4 worm cellular contexts compared by ENCODE assay signal in genomic region chrV:6691813-6692351, ce11.
TF ChIP-seq lines count a peak whose summit lies in the region.

TSS of gene mtl-1 (minus strand) at chrV:6691863.

TF ChIP-seq in whole organism, L1 larva, 84 proteins besides CTCF, POLR2A, EP300 and RAD21:
- TF ChIP-seq elt-2 (tag; optimal IDR thresholded peaks at IDR 0.05; lab: Kevin White, UChicago) (peak; percentile 53), efl-1 (optimal IDR thresholded peaks at IDR 0.05; lab: Kevin White, UChicago) (no peak), efl-1 (GFP tag; optimal IDR thresholded peaks at IDR 0.05 in 1 of 2; lab: Kevin White, UChicago) (peak in 1 of 2 experiments; percentile 39), lir-3 (tag; optimal IDR thresholded peaks at IDR 0.05; lab: Kevin White, UChicago; ENCODE audit: poor library complexity) (no peak), tlp-1 (tag; optimal IDR thresholded peaks at IDR 0.05; lab: Kevin White, UChicago) (no peak)

TF ChIP-seq in whole organism, L3 larva, 47 proteins besides CTCF, POLR2A, EP300 and RAD21:
- TF ChIP-seq ama-1 (optimal IDR thresholded peaks at IDR 0.05; lab: Kevin White, UChicago) (peak; percentile 8), ceh-82 (tag; optimal IDR thresholded peaks at IDR 0.05; lab: Kevin White, UChicago) (no peak), pqm-1 (tag; optimal IDR thresholded peaks at IDR 0.05; lab: Kevin White, UChicago) (peak; percentile 84), lin-39 (tag; optimal IDR thresholded peaks at IDR 0.05; lab: Kevin White, UChicago) (no peak), elt-2 (tag; optimal IDR thresholded peaks at IDR 0.05; lab: Kevin White, UChicago) (peak; percentile 53), fkh-2 (tag; optimal IDR thresholded peaks at IDR 0.05; lab: Kevin White, UChicago) (no peak), pha-4 (tag; optimal IDR thresholded peaks at IDR 0.05; lab: Kevin White, UChicago) (peak; percentile 37), nhr-43 (tag; optimal IDR thresholded peaks at IDR 0.05; lab: Kevin White, UChicago; ENCODE audit: poor library complexity, severe bottlenecking) (no peak), nhr-11 (tag; optimal IDR thresholded peaks at IDR 0.05; lab: Kevin White, UChicago) (no peak)
TF ChIP-seq in whole organism, L3 larva: peak in this region for 4.

TF ChIP-seq in whole organism, L4 larva, 104 proteins besides CTCF, POLR2A, EP300 and RAD21:
- TF ChIP-seq daf-16 (GFP tag; optimal IDR thresholded peaks at IDR 0.05; lab: Kevin White, UChicago), result no peak
- peak; percentile 87 for TF ChIP-seq daf-16 (tag; optimal IDR thresholded peaks at IDR 0.05; lab: Kevin White, UChicago)
- TF ChIP-seq ceh-82 (tag; optimal IDR thresholded peaks at IDR 0.05; lab: Kevin White, UChicago), result no peak
- TF ChIP-seq nhr-102 (tag; optimal IDR thresholded peaks at IDR 0.05; lab: Kevin White, UChicago), result peak; percentile 11
- TF ChIP-seq aly-2 (tag; optimal IDR thresholded peaks at IDR 0.05; lab: Kevin White, UChicago), result no peak
- peak; percentile 32 for TF ChIP-seq dve-1 (tag; optimal IDR thresholded peaks at IDR 0.05; lab: Kevin White, UChicago; ENCODE audit: insufficient read depth)
- TF ChIP-seq ZK337.2 (GFP tag; IDR thresholded peaks at IDR 0.05; lab: Robert Waterston, UW), result no peak
- TF ChIP-seq R02D3.7 (tag; optimal IDR thresholded peaks at IDR 0.05; lab: Kevin White, UChicago), result no peak
- no peak for TF ChIP-seq php-3 (GFP tag; IDR thresholded peaks at IDR 0.05; lab: Robert Waterston, UW)
- TF ChIP-seq mdl-1 (tag; optimal IDR thresholded peaks at IDR 0.05; lab: Kevin White, UChicago), result peak in 1 of 2 experiments; percentile 46
- no peak for TF ChIP-seq zfp-2 (tag; optimal IDR thresholded peaks at IDR 0.05; lab: Kevin White, UChicago)
- peak; percentile 32 for TF ChIP-seq hlh-11 (tag; optimal IDR thresholded peaks at IDR 0.05; lab: Kevin White, UChicago)
- TF ChIP-seq hmg-1.1 (GFP tag; IDR thresholded peaks at IDR 0.05; lab: Robert Waterston, UW), result no peak
- TF ChIP-seq dmd-8 (GFP tag; IDR thresholded peaks at IDR 0.05; lab: Robert Waterston, UW), result no peak
- peak; percentile 78 for TF ChIP-seq nhr-28 (tag; optimal IDR thresholded peaks at IDR 0.05; lab: Kevin White, UChicago)
- peak; percentile 41 for TF ChIP-seq nhr-77 (tag; optimal IDR thresholded peaks at IDR 0.05; lab: Kevin White, UChicago)
- TF ChIP-seq pqm-1 (tag; optimal IDR thresholded peaks at IDR 0.05; lab: Kevin White, UChicago), result peak; percentile 7
- TF ChIP-seq dmd-6 (GFP tag; IDR thresholded peaks at IDR 0.05; lab: Robert Waterston, UW), result peak; percentile 43; the same call in 1 of the 2 replicates
- peak; percentile 11 for TF ChIP-seq T20F7.1 (GFP tag; optimal IDR thresholded peaks at IDR 0.05; lab: Kevin White, UChicago)
- no peak for TF ChIP-seq lsy-2 (tag; optimal IDR thresholded peaks at IDR 0.05; lab: Kevin White, UChicago)
- TF ChIP-seq mdt-29 (GFP tag; IDR thresholded peaks at IDR 0.05; lab: Robert Waterston, UW), result no peak
- no peak for TF ChIP-seq Y48G9A.11 (GFP tag; IDR thresholded peaks at IDR 0.05; lab: Robert Waterston, UW)
- TF ChIP-seq zip-2 (tag; optimal IDR thresholded peaks at IDR 0.05; lab: Kevin White, UChicago), result no peak
- no peak for TF ChIP-seq T26A8.4 (GFP tag; IDR thresholded peaks at IDR 0.05; lab: Robert Waterston, UW)
- no peak for TF ChIP-seq lim-7 (GFP tag; IDR thresholded peaks at IDR 0.05; lab: Robert Waterston, UW)
- TF ChIP-seq aha-1 (tag; lab: Kevin White, UChicago), result peak; percentile 55
- TF ChIP-seq snpc-1.2 (GFP tag; IDR thresholded peaks at IDR 0.05; lab: Robert Waterston, UW), result no peak
- no peak for TF ChIP-seq lir-3 (tag; optimal IDR thresholded peaks at IDR 0.05; lab: Kevin White, UChicago)
- no peak for TF ChIP-seq nhr-11 (tag; optimal IDR thresholded peaks at IDR 0.05; lab: Kevin White, UChicago)
- no peak for TF ChIP-seq snpc-4 (tag; optimal IDR thresholded peaks at IDR 0.05; lab: Kevin White, UChicago)
- peak; percentile 11 for TF ChIP-seq mxl-3 (GFP tag; optimal IDR thresholded peaks at IDR 0.05; lab: Kevin White, UChicago)
- TF ChIP-seq zip-11 (GFP tag; IDR thresholded peaks at IDR 0.05; lab: Robert Waterston, UW), result no peak
- peak; percentile 2 for TF ChIP-seq ztf-7 (tag; optimal IDR thresholded peaks at IDR 0.05; lab: Kevin White, UChicago)

TF ChIP-seq in whole organism, young adult, 124 proteins besides CTCF, POLR2A, EP300 and RAD21:
- TF ChIP-seq ztf-22 (GFP tag; optimal IDR thresholded peaks at IDR 0.05; lab: Kevin White, UChicago), result no peak
- TF ChIP-seq nhr-80 (tag; optimal IDR thresholded peaks at IDR 0.05; lab: Kevin White, UChicago), result peak; percentile 24
- no peak for TF ChIP-seq F37B4.10 (GFP tag; IDR thresholded peaks at IDR 0.05; lab: Robert Waterston, UW)
- no peak for TF ChIP-seq lin-54 (GFP tag; optimal IDR thresholded peaks at IDR 0.05; lab: Kevin White, UChicago)
